Fruit fly (Drosophila melanogaster) whole organism, adult: ENCODE measurements around the gene Ucp4B.

ENCODE experiments used
- CG11617 ChIP-seq: fragments of 200-800 bp; sonication (Bioruptor generic); optimal IDR thresholded peaks from 2 replicates; lab custom pipeline; 2017; ENCODE audit warnings: mild to moderate bottlenecking, missing biosample characterization, missing genetic modification reagents, missing genetic modification characterization
- CG12768 ChIP-seq: fragments of 200-800 bp; sonication (Bioruptor generic); optimal IDR thresholded peaks from 2 replicates; lab custom pipeline; 2017; ENCODE audit warnings: missing biosample characterization, missing genetic modification characterization, mild to moderate bottlenecking, moderate library complexity, missing genetic modification reagents
- CG14711 ChIP-seq: fragments of 200-800 bp; sonication (Bioruptor generic); optimal IDR thresholded peaks from 2 replicates; lab custom pipeline; 2018; ENCODE audit warnings: missing biosample characterization, mild to moderate bottlenecking, missing genetic modification characterization, moderate library complexity
- CG1620 ChIP-seq: fragments of 200-800 bp; sonication (Bioruptor generic); optimal IDR thresholded peaks from 2 replicates; lab custom pipeline; 2016; ENCODE audit warnings: missing biosample characterization, missing genetic modification characterization
- CG33017 ChIP-seq: fragments of 200-800 bp; sonication (Bioruptor generic); optimal IDR thresholded peaks from 2 replicates; lab custom pipeline; 2018; ENCODE audit warnings: missing biosample characterization, mild to moderate bottlenecking, missing genetic modification characterization, moderate library complexity
- CG5204 ChIP-seq: fragments of 200-800 bp; sonication (Bioruptor generic); optimal IDR thresholded peaks from 2 replicates; lab custom pipeline; 2016; ENCODE audit warnings: missing biosample characterization, missing genetic modification characterization
- CG7045 ChIP-seq: fragments of 200-800 bp; sonication (Bioruptor generic); optimal IDR thresholded peaks from 2 replicates; lab custom pipeline; 2017; ENCODE audit warnings: missing biosample characterization, mild to moderate bottlenecking, missing genetic modification characterization
- CG7101 ChIP-seq: fragments of 200-800 bp; sonication (Bioruptor generic); optimal IDR thresholded peaks from 2 replicates; lab custom pipeline; 2018; ENCODE audit warnings: missing biosample characterization, mild to moderate bottlenecking, missing genetic modification characterization, moderate library complexity
- Clk ChIP-seq: fragments of 200-800 bp; sonication (Bioruptor generic); optimal IDR thresholded peaks from 2 replicates; lab custom pipeline; 2017; ENCODE audit warnings: missing biosample characterization, missing genetic modification characterization
- Crg-1 ChIP-seq: fragments of 200-800 bp; sonication (Bioruptor generic); optimal IDR thresholded peaks from 2 replicates; lab custom pipeline; 2016; ENCODE audit warnings: missing biosample characterization, missing genetic modification characterization
- Hr96 ChIP-seq: fragments of 200-800 bp; sonication (Bioruptor generic); optimal IDR thresholded peaks from 2 replicates; lab custom pipeline; 2016; ENCODE audit warnings: missing biosample characterization, missing genetic modification characterization
- Mnt ChIP-seq: fragments of 200-800 bp; sonication (Bioruptor generic); optimal IDR thresholded peaks from 2 replicates; lab custom pipeline; 2016; ENCODE audit warnings: missing biosample characterization, mild to moderate bottlenecking, missing genetic modification characterization
- bab1 ChIP-seq: fragments of 200-800 bp; sonication (Bioruptor generic); optimal IDR thresholded peaks from 3 replicates; lab custom pipeline; 2019; ENCODE audit warnings: missing biosample characterization, mild to moderate bottlenecking, missing genetic modification characterization, moderate library complexity
- cic ChIP-seq: fragments of 200-800 bp; sonication (Bioruptor generic); optimal IDR thresholded peaks from 2 replicates; lab custom pipeline; 2017; ENCODE audit warnings: missing biosample characterization, mild to moderate bottlenecking, missing genetic modification characterization, moderate library complexity
- cnc ChIP-seq, 2 experiments: fragments of >200 bp; optimal IDR thresholded peaks; 2 replicates each; lab custom pipeline; 2017
- kay ChIP-seq: fragments of 200-800 bp; sonication (Bioruptor generic); peaks from one replicate; lab custom pipeline; 2016; ENCODE audit warnings: missing biosample characterization, missing genetic modification characterization, borderline replicate concordance
- ovo ChIP-seq: fragments of 200-800 bp; sonication (Bioruptor generic); optimal IDR thresholded peaks from 2 replicates; lab custom pipeline; 2016; ENCODE audit warnings: missing biosample characterization, missing genetic modification characterization
- pad ChIP-seq: fragments of 200-800 bp; sonication (Bioruptor generic); optimal IDR thresholded peaks from 3 replicates; lab custom pipeline; 2017; ENCODE audit warnings: missing biosample characterization, missing genetic modification characterization, mild to moderate bottlenecking, moderate library complexity, missing genetic modification reagents
- tj ChIP-seq: fragments of 200-800 bp; sonication (Bioruptor generic); optimal IDR thresholded peaks from 3 replicates; lab custom pipeline; 2017; ENCODE audit warnings: missing biosample characterization, mild to moderate bottlenecking, missing genetic modification characterization, moderate library complexity
- toe ChIP-seq: fragments of 200-800 bp; sonication (Bioruptor generic); optimal IDR thresholded peaks from 2 replicates; lab custom pipeline; 2016; ENCODE audit warnings: missing biosample characterization, missing genetic modification characterization

Ucp4B gene

DNA sequence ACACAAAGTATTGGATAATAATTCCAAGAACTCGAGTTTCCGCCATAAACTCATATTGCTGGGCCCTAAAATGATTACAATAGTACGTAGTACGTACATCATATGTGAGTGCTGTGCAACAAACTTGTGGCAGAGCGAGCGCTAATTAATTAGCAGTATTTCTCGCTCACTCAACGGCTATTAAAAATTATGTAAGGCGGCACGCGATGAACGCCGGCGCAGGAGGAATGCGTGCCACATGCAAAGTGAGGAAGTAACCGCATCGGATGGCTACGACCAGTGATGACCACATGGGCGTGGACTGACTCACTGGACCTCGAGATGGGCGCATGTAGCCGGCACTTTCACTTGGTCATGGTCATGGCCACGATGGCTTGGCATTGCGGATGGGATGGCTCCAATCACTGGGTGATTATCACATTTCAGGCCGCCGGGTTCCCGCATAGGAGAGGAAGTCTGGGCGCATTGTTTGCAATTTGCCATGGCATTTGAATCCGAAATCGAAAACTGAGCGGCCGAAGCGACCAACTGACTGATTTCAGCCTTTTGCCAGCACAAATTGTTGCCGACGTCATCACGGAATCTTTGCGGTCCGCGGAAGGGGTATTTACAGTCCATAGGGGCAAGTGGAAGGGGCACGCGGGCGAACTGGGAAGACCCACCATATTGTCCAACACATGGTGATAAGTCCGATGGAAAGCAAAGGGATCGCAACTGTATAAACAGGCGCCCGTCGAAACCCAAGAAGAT is 8.3 kb upstream of the Ucp4B start:
- TF ChIP-seq Crg-1, result peak; percentile 0
- TF ChIP-seq cnc (optimal IDR thresholded peaks at IDR 0.05; lab: Kevin White, UChicago), result no peak
- TF ChIP-seq tj (GFP tag; lab: Kevin White, UChicago), result peak; percentile 93

DNA sequence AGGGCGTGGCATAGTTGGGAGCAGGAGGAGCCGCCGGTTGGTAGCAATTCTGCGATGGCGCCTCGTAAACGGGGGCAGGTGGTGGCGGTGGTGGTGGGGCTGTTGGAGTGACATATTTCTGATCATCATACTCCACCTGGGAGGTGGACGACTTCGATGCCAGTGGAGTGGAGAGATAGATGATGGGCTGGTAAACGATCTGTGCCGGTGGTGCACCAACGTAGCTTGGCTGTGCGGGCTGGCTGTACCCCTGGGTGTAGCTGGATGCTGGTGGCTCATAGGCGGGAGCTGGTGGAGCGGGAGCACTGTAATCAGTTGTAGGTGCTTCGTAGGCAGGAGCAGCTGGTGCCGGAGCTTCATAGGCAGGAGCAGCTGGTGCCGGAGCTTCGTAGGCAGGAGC is 6.4 kb upstream of the Ucp4B start:
- TF ChIP-seq Crg-1 (no peak), CG14711 (tag; lab: Kevin White, UChicago) (no peak), Hr96 (GFP tag; lab: Kevin White, UChicago) (no peak)

dm6 chr2L:5964211-5964610 is 5.4 kb upstream of the Ucp4B start:
- TF ChIP-seq tj (GFP tag; lab: Kevin White, UChicago) (peak; percentile 94), pad (no peak)

- TF ChIP-seq pad, result no peak
- TF ChIP-seq CG1620 (GFP tag; lab: Kevin White, UChicago), result no peak
- TF ChIP-seq bab1 (GFP tag; lab: Kevin White, UChicago), result no peak
- TF ChIP-seq toe (GFP tag; lab: Kevin White, UChicago), result no peak
- TF ChIP-seq CG7101 (tag; lab: Kevin White, UChicago), result no peak
- no peak for TF ChIP-seq cic (GFP tag; lab: Kevin White, UChicago)
- TF ChIP-seq tj (GFP tag; lab: Kevin White, UChicago), result no peak
- no peak for TF ChIP-seq cnc (optimal IDR thresholded peaks at IDR 0.05; lab: Kevin White, UChicago)
- TF ChIP-seq CG14711 (tag; lab: Kevin White, UChicago), result no peak
- TF ChIP-seq Crg-1, result no peak
- no peak for TF ChIP-seq Clk (GFP tag; lab: Kevin White, UChicago)
- TF ChIP-seq CG5204 (GFP tag; lab: Kevin White, UChicago), result no peak
- TF ChIP-seq CG11617 (GFP tag; lab: Kevin White, UChicago), result no peak
- TF ChIP-seq CG33017, result no peak
- TF ChIP-seq CG12768 (GFP tag; lab: Kevin White, UChicago), result no peak
- no peak for TF ChIP-seq kay (GFP tag; lab: Kevin White, UChicago)
- no peak for TF ChIP-seq Mnt (GFP tag; lab: Kevin White, UChicago)
- no peak for TF ChIP-seq CG7045 (GFP tag; lab: Kevin White, UChicago)
- no peak for TF ChIP-seq ovo (GFP tag; lab: Kevin White, UChicago)
- TF ChIP-seq Hr96 (GFP tag; lab: Kevin White, UChicago), result no peak
Observed at dm6 chr2L:5964851-5965250, 4.8 kb upstream of the Ucp4B start, which contains the start of gene psd. psd (minus strand) TSS chr2L:5964951.

DNA sequence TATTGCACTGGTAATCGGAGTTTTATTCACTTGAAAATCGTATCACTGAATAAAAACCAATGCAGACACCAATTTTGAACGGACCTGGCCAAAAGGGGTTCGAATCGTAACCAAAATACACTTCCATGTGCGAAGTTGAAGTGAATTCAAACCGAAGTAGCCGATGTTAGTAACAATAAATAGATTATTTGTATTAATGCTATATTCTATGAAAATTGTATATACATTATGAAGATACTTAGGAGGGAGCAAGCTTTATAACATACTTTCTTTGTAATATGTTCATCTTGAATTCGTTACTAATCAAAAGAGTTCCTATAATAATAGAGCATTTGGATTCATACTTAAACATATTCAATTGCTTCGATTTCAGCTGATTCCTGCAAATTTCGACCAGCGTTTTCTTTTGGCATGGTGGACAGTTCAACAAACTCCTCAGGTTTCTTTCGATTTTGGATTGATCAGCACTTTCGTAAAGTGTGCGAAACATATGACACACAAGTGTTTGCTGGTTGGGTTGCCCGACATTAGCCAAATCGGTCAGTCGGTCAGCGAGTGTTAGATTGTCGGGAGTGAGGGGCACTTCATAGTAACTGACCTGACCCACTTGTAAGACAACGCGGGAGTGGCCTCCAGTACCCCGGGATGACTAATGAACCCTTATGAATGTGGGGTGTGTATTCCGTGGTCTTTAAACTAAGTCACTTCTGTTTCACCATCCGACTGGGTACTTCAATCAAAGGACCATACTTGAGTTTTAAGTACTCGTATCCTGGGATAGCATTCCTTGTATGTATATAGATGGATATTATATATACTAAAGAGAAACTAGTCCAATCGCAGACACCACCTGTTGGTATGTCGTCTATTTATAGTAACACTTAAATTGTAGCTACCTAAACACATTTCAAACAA is 1.7 kb upstream of the Ucp4B start, which contains the start of the genes CG13992 and Ucp4C:
Gene CG13992, minus strand, starts transcription at position 51 of the 915 bp plus-strand sequence.
Gene Ucp4C, plus strand, starts transcription at position 865 of the 915 bp plus-strand sequence.
- TF ChIP-seq CG5204 (GFP tag; lab: Kevin White, UChicago) (no peak), CG7045 (GFP tag; lab: Kevin White, UChicago) (no peak), tj (GFP tag; lab: Kevin White, UChicago) (peak; percentile 99), bab1 (GFP tag; lab: Kevin White, UChicago) (peak; percentile 21)

- TF ChIP-seq bab1 (GFP tag; lab: Kevin White, UChicago) (no peak), CG5204 (GFP tag; lab: Kevin White, UChicago) (no peak), ovo (GFP tag; lab: Kevin White, UChicago) (no peak), toe (GFP tag; lab: Kevin White, UChicago) (no peak)
Observed at dm6 chr2L:5971093-5971808, 1.6 kb downstream of the Ucp4B start.

DNA sequence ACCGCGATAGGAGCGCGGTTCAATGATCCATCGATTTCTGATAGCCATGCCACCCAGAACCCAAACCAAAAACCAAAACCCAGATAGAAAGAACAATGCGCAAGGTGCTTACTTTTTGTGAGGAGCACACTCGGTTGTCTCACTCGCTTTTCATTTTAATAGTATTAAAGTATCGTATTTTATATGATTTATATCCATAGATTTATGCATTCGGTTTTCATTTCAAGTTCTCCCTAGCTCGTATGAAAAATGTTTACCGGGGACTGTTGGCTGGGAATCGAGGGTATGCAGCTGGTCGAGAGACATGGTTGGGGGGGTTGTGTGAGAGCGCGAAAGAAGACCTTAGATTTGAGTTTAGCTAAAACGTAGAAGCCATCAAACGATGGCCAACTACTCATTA is 2.3 kb downstream of the Ucp4B start:
- TF ChIP-seq toe (GFP tag; lab: Kevin White, UChicago) (no peak), CG11617 (GFP tag; lab: Kevin White, UChicago) (no peak), Clk (GFP tag; lab: Kevin White, UChicago) (no peak), cnc (optimal IDR thresholded peaks at IDR 0.05; lab: Kevin White, UChicago) (no peak), tj (GFP tag; lab: Kevin White, UChicago) (no peak), CG33017 (no peak), CG12768 (GFP tag; lab: Kevin White, UChicago) (no peak), ovo (GFP tag; lab: Kevin White, UChicago) (no peak), kay (GFP tag; lab: Kevin White, UChicago) (no peak), bab1 (GFP tag; lab: Kevin White, UChicago) (no peak), CG7045 (GFP tag; lab: Kevin White, UChicago) (no peak), Mnt (GFP tag; lab: Kevin White, UChicago) (no peak), CG5204 (GFP tag; lab: Kevin White, UChicago) (no peak), pad (no peak), cic (GFP tag; lab: Kevin White, UChicago) (no peak), CG7101 (tag; lab: Kevin White, UChicago) (no peak), CG1620 (GFP tag; lab: Kevin White, UChicago) (no peak), Crg-1 (no peak), Hr96 (GFP tag; lab: Kevin White, UChicago) (no peak), CG14711 (tag; lab: Kevin White, UChicago) (no peak)
